Worm (Caenorhabditis elegans) whole organism, L1 larva: ENCODE results near the gene fbxc-7.
"Not testable (repeated sequence)": the region's sequence is repeated elsewhere in the genome, so short reads cannot be mapped to it uniquely, and the experiment has no call there.

Experiments
- C16A3.4 ChIP-seq: fragments of 150-350 bp; optimal IDR thresholded peaks from 2 replicates; lab custom pipeline; 2014; ENCODE audit warnings: missing biosample characterization, missing genetic modification characterization
- C34B4.2 ChIP-seq: sonication (generic microtip); optimal IDR thresholded peaks from 2 replicates; lab custom pipeline; 2017; ENCODE audit warnings: mild to moderate bottlenecking, missing genetic modification characterization, missing compliant biosample characterization
- Y116A8C.19 ChIP-seq: sonication (generic microtip); optimal IDR thresholded peaks from 2 replicates; lab custom pipeline; 2016; ENCODE audit warnings: missing compliant biosample characterization, missing genetic modification characterization, borderline replicate concordance
- ama-1 ChIP-seq: fragments of 150-350 bp; optimal IDR thresholded peaks from 2 replicates; lab custom pipeline; 2014
- ceh-8 ChIP-seq: fragments of 200-800 bp; sonication (Bioruptor generic); optimal IDR thresholded peaks from 2 replicates; lab custom pipeline; 2018; ENCODE audit warnings: mild to moderate bottlenecking, missing genetic modification characterization, moderate library complexity, missing compliant biosample characterization
- dsc-1 ChIP-seq: sonication (generic microtip); optimal IDR thresholded peaks from 2 replicates; lab custom pipeline; 2016; ENCODE audit warnings: mild to moderate bottlenecking, missing genetic modification characterization, missing compliant biosample characterization
- efl-1 ChIP-seq, 4 experiments: fragments of 150-350 bp; optimal IDR thresholded peaks in 3 of 4; peaks in 1 of 4; 1 replicate in 1 of 4; 2 replicates in 3 of 4; lab custom pipeline; 2014; ENCODE audit warnings: missing biosample characterization in 2 of 4, missing genetic modification characterization in 2 of 4, missing genetic modification reagents in 2 of 4
- elt-2 ChIP-seq: sonication (generic microtip); optimal IDR thresholded peaks from 2 replicates; lab custom pipeline; 2016; ENCODE audit warnings: missing genetic modification characterization, mild to moderate bottlenecking, inconsistent platforms, missing compliant biosample characterization, missing genetic modification reagents
- elt-3 ChIP-seq, 6 experiments: fragments of 150-350 bp in 1 of 6; sonication (generic microtip); optimal IDR thresholded peaks; 2 replicates each; lab custom pipeline; 2017 to 2018; ENCODE audit warnings: missing biosample characterization in 6 of 6, missing genetic modification characterization in 6 of 6, inconsistent platforms in 1 of 6
- ets-5 ChIP-seq: fragments of 200-800 bp; sonication (Bioruptor generic); IDR thresholded peaks from 2 replicates; pipeline ENCODE4 v1.3.6; 2022; ENCODE audit warnings: missing genetic modification characterization, missing compliant biosample characterization
- fkh-10 ChIP-seq: sonication (generic microtip); optimal IDR thresholded peaks from 2 replicates; lab custom pipeline; 2017; ENCODE audit warnings: missing biosample characterization, missing genetic modification reagents, missing genetic modification characterization
- fkh-8 ChIP-seq: sonication (generic microtip); optimal IDR thresholded peaks from 2 replicates; lab custom pipeline; 2016; ENCODE audit warnings: mild to moderate bottlenecking, missing genetic modification characterization, missing compliant biosample characterization
- jun-1 ChIP-seq: fragments of 150-350 bp; optimal IDR thresholded peaks from 2 replicates; lab custom pipeline; 2014; ENCODE audit warnings: missing biosample characterization, missing genetic modification reagents, missing genetic modification characterization
- nhr-19 ChIP-seq: fragments of 200-800 bp; sonication (Bioruptor generic); conservative IDR thresholded peaks from 2 replicates; pipeline ENCODE4 v1.3.6; 2022; ENCODE audit warnings: missing genetic modification characterization, missing compliant biosample characterization
- nhr-20 ChIP-seq: sonication (generic microtip); optimal IDR thresholded peaks from 2 replicates; lab custom pipeline; 2016; ENCODE audit warnings: mild to moderate bottlenecking, missing genetic modification characterization, missing compliant biosample characterization
- nhr-237 ChIP-seq: fragments of 150-350 bp; optimal IDR thresholded peaks from 2 replicates; lab custom pipeline; 2014; ENCODE audit warnings: missing biosample characterization, missing genetic modification characterization
- nhr-47 ChIP-seq: sonication (generic microtip); optimal IDR thresholded peaks from 2 replicates; lab custom pipeline; 2016; ENCODE audit warnings: mild to moderate bottlenecking, missing genetic modification characterization, moderate library complexity, missing compliant biosample characterization
- pax-3 ChIP-seq: fragments of 200-800 bp; sonication (Bioruptor generic); optimal IDR thresholded peaks from 2 replicates; lab custom pipeline; 2018; ENCODE audit warnings: mild to moderate bottlenecking, missing genetic modification characterization, moderate library complexity, missing compliant biosample characterization
- skn-1 ChIP-seq: fragments of 150-350 bp; optimal IDR thresholded peaks from 2 replicates; lab custom pipeline; 2014; ENCODE audit warnings: missing biosample characterization, missing genetic modification characterization
- snu-23 ChIP-seq: sonication (generic microtip); optimal IDR thresholded peaks from 2 replicates; lab custom pipeline; 2016; ENCODE audit warnings: missing genetic modification characterization, missing compliant biosample characterization
- sox-4 ChIP-seq: sonication (generic microtip); optimal IDR thresholded peaks from 2 replicates; lab custom pipeline; 2016; ENCODE audit warnings: missing genetic modification characterization, missing compliant biosample characterization
- sptf-1 ChIP-seq: fragments of 150-350 bp; optimal IDR thresholded peaks from 2 replicates; lab custom pipeline; 2014; ENCODE audit warnings: missing biosample characterization, missing genetic modification characterization
- sup-37 ChIP-seq: fragments of 200-800 bp; sonication (Bioruptor generic); optimal IDR thresholded peaks from 2 replicates; lab custom pipeline; 2018; ENCODE audit warnings: mild to moderate bottlenecking, missing genetic modification characterization, missing compliant biosample characterization
- swsn-7 ChIP-seq: sonication (generic microtip); optimal IDR thresholded peaks from 2 replicates; lab custom pipeline; 2016; ENCODE audit warnings: missing genetic modification characterization, missing compliant biosample characterization
- unc-98 ChIP-seq: fragments of 200-800 bp; sonication (Bioruptor generic); IDR thresholded peaks from 2 replicates; pipeline ENCODE4 v1.3.6; 2022; ENCODE audit warnings: missing genetic modification characterization, missing compliant biosample characterization
- vab-15 ChIP-seq: sonication (generic microtip); optimal IDR thresholded peaks from 2 replicates; lab custom pipeline; 2017; ENCODE audit warnings: missing genotype, mild to moderate bottlenecking, missing genetic modification characterization, missing compliant biosample characterization
- xbp-1 ChIP-seq: sonication (generic microtip); optimal IDR thresholded peaks from 2 replicates; lab custom pipeline; 2016; ENCODE audit warnings: missing genetic modification characterization, missing compliant biosample characterization

The fbxc-7 gene

DNA sequence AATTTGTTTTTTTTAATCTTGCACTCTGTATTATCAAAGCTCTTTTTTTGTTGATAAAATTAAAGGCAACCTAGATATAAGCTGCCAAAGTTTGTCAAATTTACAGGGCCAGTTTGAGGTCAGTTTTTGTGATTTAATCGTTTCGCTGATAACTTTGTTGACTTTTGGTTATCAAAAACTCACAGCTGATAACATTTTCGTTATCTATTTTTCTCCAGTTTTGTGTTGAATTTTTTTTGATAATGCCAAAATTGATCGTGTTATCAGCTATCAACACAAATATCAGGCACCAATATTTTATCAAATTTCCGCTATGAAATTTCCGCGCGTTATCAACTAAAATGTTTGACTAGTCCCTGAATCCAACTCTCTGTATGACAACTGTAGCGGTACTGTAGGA lies 39.5 kb upstream of the fbxc-7 start (continued):
- TF ChIP-seq sox-4 (tag; lab: Kevin White, UChicago) (no peak), unc-98 (GFP tag; lab: Robert Waterston, UW) (no peak), sptf-1 (tag; lab: Kevin White, UChicago) (no peak), fkh-8 (tag; lab: Kevin White, UChicago) (no peak), nhr-47 (tag; lab: Kevin White, UChicago) (no peak), nhr-20 (tag; lab: Kevin White, UChicago) (peak; percentile 42), Y116A8C.19 (tag; lab: Kevin White, UChicago) (no peak), skn-1 (no peak), sup-37 (GFP tag; lab: Kevin White, UChicago) (no peak)

DNA sequence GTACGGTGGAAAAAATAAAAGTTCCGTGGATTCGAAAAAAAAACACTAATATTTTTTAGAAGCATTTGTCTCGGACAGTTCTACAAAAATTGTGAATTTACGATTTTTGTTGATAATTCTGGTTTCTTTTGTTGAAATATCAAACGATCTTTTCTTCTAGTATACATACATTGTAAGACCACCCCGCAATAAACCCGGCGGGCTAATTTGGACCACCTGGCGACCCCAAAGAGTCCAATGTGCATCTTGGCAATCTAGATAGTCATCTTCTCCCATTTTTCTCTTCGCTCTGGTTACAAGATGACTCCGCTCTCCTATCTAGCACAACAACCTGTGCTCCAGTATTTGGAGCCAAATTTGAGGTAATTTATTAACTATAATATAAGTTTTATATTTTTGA lies 38.9 kb upstream of the fbxc-7 start, which contains the start of gene fbxc-29:
Gene fbxc-29, plus strand, starts transcription at position 301 of the 400 bp plus-strand sequence.
- TF ChIP-seq dsc-1 (tag; lab: Kevin White, UChicago) (peak; percentile 17), ets-5 (no peak)

DNA sequence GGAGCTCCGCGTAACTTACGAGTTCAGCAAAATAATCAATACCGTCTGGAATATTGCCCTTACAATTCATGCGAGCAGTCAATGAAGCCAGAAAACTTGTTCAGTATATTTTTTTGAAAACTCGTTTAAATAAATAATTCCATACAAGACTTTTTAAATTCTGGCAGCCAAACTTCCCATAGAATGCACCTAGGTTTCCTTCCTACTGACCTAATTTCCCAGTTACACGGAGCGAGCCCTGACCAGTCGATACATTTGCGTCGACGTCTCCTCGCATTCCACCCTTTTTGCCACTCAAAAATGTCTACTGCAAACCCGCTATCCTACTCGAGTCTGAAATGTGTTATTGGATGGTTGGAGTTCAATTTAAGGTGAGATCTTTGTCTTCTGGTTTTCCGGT lies 37.4 kb upstream of the fbxc-7 start, which contains the start of gene fbxc-30:
Gene fbxc-30, plus strand, starts transcription at position 301 of the 400 bp plus-strand sequence.
- no peak for TF ChIP-seq ama-1 (lab: Kevin White, UChicago)
- TF ChIP-seq, all 84 proteins: peak for 0

DNA sequence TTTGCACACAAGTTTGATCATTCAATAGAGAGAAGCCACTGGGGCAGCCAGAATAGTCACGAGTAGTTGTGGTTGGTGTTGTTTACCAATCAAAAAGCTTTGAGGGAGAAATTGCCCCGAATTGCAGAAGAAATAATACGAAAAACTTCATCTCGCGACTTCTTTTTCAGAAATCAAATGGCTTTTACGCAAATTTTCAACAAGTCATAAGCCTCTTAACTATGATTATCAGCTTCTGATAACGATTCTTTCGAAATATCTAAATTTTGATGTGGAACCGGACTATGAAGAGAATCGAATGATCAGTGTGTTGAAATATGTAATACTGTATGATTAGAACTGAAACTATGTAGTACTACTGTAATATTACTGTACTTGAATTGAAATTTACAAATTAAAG lies 34.4 kb upstream of the fbxc-7 start:
- TF ChIP-seq fkh-10 (GFP tag; lab: Kevin White, UChicago) (no peak), elt-2 (tag; lab: Kevin White, UChicago) (peak; percentile 64), efl-1 (optimal IDR thresholded peaks at IDR 0.05; lab: Kevin White, UChicago) (no peak), efl-1 (GFP tag; optimal IDR thresholded peaks at IDR 0.05 in 1 of 2; lab: Kevin White, UChicago) (peak in 1 of 2 experiments; percentile 52)
- TF ChIP-seq, all 84 proteins: peak for 2

DNA sequence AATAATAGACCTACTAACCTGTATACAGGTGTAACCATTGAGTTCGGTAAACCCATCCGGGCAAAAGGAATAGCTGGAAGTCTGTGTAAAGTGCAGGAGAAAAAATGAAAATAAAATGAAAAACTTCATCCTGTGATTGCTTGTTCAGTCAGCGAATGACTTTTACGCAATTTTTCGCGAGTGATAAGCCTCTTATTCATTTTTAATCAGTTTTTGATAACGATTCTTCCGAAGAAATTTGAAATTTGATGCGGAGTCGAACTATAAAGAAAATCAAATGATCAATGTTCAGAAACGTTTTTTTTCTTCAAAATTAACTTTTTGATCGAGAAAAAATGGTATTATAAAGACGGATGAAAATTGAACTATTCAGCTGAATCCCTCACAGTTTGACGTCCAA lies 31.9 kb upstream of the fbxc-7 start:
- peak; percentile 13 for TF ChIP-seq jun-1 (tag; lab: Kevin White, UChicago)
- TF ChIP-seq nhr-237 (tag; lab: Kevin White, UChicago): no peak
- TF ChIP-seq fkh-8 (tag; lab: Kevin White, UChicago): no peak
- no peak for TF ChIP-seq vab-15
- peak; percentile 94 for TF ChIP-seq elt-2 (tag; lab: Kevin White, UChicago)

DNA sequence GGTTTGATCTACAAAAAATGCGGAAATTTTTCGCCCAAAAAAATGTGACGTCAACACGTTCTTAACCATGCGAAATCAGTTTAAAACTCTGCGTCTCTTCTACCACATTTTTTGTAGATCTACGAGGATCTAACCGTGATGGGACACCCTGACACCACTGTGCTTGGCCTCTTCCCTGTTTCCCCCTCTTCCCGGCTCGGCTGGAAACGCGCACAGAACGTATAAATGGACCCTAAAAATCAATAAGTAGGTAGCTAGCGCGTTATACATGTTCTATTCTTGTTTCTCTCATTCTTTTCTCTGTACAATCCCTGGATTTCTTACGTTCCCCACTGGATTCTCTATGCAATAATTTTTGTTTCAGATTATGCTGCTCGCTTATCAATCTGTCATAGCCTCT lies 31.2 kb upstream of the fbxc-7 start, which contains the start of gene fbxc-28:
Gene fbxc-28, plus strand, starts transcription at position 301 of the 400 bp plus-strand sequence.
- TF ChIP-seq fkh-8 (tag; lab: Kevin White, UChicago): no peak
- no peak for TF ChIP-seq efl-1 (optimal IDR thresholded peaks at IDR 0.05; lab: Kevin White, UChicago)
- peak in 1 of 2 experiments; percentile 17 for TF ChIP-seq efl-1 (GFP tag; optimal IDR thresholded peaks at IDR 0.05 in 1 of 2; lab: Kevin White, UChicago)

DNA sequence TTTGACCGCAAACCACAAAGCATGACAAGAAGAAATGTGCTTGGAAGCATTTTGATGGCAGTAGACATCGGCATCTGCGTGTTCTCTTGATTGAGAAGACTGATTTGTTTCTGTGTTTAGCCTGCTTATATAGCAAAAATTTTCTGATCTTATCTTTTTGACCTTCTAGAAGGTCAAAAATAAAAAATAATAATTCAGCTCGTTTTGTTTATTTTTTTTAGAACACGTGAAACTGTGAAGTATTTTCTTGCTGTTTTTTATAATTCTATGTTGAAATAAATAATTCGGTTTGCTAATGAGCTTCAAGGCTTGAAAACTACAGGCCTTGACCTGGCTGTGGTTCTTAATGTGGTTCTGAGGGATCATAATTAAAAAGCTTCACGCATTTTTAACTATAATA lies 27.4 kb upstream of the fbxc-7 start, which contains the start of gene R07C3.13:
Gene R07C3.13, minus strand, starts transcription at position 101 of the 400 bp plus-strand sequence.
- no peak for TF ChIP-seq efl-1 (optimal IDR thresholded peaks at IDR 0.05; lab: Kevin White, UChicago)
- TF ChIP-seq efl-1 (GFP tag; optimal IDR thresholded peaks at IDR 0.05 in 1 of 2; lab: Kevin White, UChicago): peak in 1 of 2 experiments; percentile 15
- no peak for TF ChIP-seq C16A3.4 (tag; lab: Kevin White, UChicago)
- TF ChIP-seq pax-3 (tag; lab: Kevin White, UChicago): no peak
- TF ChIP-seq C34B4.2 (tag; lab: Kevin White, UChicago): no peak

DNA sequence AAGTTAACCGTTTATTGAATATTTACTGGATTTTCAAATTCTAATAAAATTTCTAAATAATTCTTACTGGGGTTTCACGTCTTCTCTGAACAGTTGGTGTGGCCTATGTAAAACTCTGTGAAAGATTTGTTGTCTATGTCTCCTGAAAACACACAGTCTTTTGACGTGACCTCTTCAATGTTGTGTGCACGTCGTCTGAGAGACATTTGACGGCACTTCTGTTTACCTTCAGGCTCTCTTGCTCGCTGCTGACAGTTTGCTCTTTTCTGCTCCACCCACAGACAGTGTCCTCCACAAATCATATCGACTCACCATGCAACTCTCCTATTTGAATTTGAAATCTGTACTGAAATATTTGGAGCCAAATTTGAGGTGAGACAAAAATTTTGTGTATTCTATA lies 23.9 kb upstream of the fbxc-7 start, which contains the start of gene fbxc-34:
Gene fbxc-34, plus strand, starts transcription at position 301 of the 400 bp plus-strand sequence.
- TF ChIP-seq elt-3 (tag; optimal IDR thresholded peaks at IDR 0.05; lab: Kevin White, UChicago); Y116A8C.19 (tag; lab: Kevin White, UChicago); xbp-1: not testable (repeated sequence)

DNA sequence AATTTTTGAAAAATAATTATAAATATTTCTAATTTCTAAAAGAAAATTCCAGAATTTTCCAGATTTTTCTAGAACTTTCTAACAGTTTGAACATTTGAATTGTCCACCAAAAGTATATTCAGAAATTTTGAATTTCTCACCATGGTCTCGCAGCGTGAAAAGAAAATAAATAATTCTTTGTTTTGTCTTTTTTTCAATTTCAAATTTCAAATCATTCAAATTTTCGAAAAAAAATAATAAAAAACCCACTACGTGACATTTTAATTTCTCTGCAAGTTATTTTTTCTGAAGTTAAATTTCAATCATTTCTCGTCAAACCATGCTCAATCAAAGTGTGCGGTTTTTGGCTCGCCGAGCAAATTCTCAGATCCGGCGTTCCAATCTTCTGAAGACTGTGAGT lies 22.0 kb upstream of the fbxc-7 start, which contains the start of gene acs-15:
Gene acs-15, plus strand, starts transcription at position 301 of the 400 bp plus-strand sequence.
- TF ChIP-seq nhr-19 (no peak), snu-23 (no peak), efl-1 (optimal IDR thresholded peaks at IDR 0.05; lab: Kevin White, UChicago) (no peak), efl-1 (GFP tag; optimal IDR thresholded peaks at IDR 0.05 in 1 of 2; lab: Kevin White, UChicago) (peak in 1 of 2 experiments; percentile 6), ceh-8 (no peak), swsn-7 (tag; lab: Kevin White, UChicago) (no peak)
- TF ChIP-seq, all 84 proteins: peak for 1
